Fruit fly (Drosophila melanogaster) whole organism, embryonic: ENCODE results near the gene CG4631.

Experiments used
- BEAF-32 ChIP-seq: fragments of 200-800 bp; sonication (Bioruptor generic); optimal IDR thresholded peaks from 3 replicates; lab custom pipeline; 2017; ENCODE audit warnings: missing biosample characterization, missing genetic modification characterization, mild to moderate bottlenecking, moderate library complexity, missing genetic modification reagents
- Blimp-1 ChIP-seq: fragments of 200-800 bp; sonication (Bioruptor generic); optimal IDR thresholded peaks from 3 replicates; lab custom pipeline; 2018; ENCODE audit warnings: missing biosample characterization, missing genetic modification characterization, mild to moderate bottlenecking, moderate library complexity, missing genetic modification reagents
- CG10654 ChIP-seq: fragments of 200-800 bp; sonication (Bioruptor generic); optimal IDR thresholded peaks from 2 replicates; lab custom pipeline; 2016; ENCODE audit warnings: missing biosample characterization, missing genetic modification characterization
- CG11504 ChIP-seq: fragments of 200-800 bp; sonication (Bioruptor generic); optimal IDR thresholded peaks from 3 replicates; lab custom pipeline; 2019; ENCODE audit warnings: missing biosample characterization, mild to moderate bottlenecking, missing genetic modification characterization, moderate library complexity
- CG12769 ChIP-seq: fragments of 200-800 bp; sonication (Bioruptor generic); optimal IDR thresholded peaks from 2 replicates; lab custom pipeline; 2019; ENCODE audit warnings: missing biosample characterization, mild to moderate bottlenecking, missing genetic modification characterization, moderate library complexity
- CG15514 ChIP-seq: fragments of 200-800 bp; sonication (Bioruptor generic); optimal IDR thresholded peaks from 3 replicates; lab custom pipeline; 2017; ENCODE audit warnings: missing biosample characterization, missing genetic modification characterization, mild to moderate bottlenecking, moderate library complexity, missing genetic modification reagents
- CG17359 ChIP-seq: fragments of 200-800 bp; sonication (Bioruptor generic); optimal IDR thresholded peaks from 3 replicates; lab custom pipeline; 2018; ENCODE audit warnings: missing biosample characterization, mild to moderate bottlenecking, missing genetic modification characterization, moderate library complexity
- CG17802 ChIP-seq: fragments of 200-800 bp; sonication (Bioruptor generic); optimal IDR thresholded peaks from 2 replicates; lab custom pipeline; 2018; ENCODE audit warnings: missing biosample characterization, mild to moderate bottlenecking, missing genetic modification characterization, moderate library complexity
- CG18011 ChIP-seq: fragments of 200-800 bp; sonication (Bioruptor generic); optimal IDR thresholded peaks from 2 replicates; lab custom pipeline; 2017; ENCODE audit warnings: missing biosample characterization, missing genetic modification characterization, mild to moderate bottlenecking, moderate library complexity, missing genotype
- CG30020 ChIP-seq: fragments of 200-800 bp; optimal IDR thresholded peaks from 2 replicates; lab custom pipeline; 2019; ENCODE audit warnings: missing biosample characterization, mild to moderate bottlenecking, missing genetic modification characterization, moderate library complexity
- CG31224 ChIP-seq: fragments of 200-800 bp; sonication (Bioruptor generic); IDR thresholded peaks from 2 replicates; pipeline ENCODE4 v1.3.6; 2022; ENCODE audit warnings: missing biosample characterization, missing genetic modification characterization
- CG4617 ChIP-seq: fragments of 200-800 bp; sonication (Bioruptor generic); optimal IDR thresholded peaks from 3 replicates; lab custom pipeline; 2016; ENCODE audit warnings: missing biosample characterization, missing genetic modification characterization, borderline replicate concordance
- CG4707 ChIP-seq: fragments of 200-800 bp; sonication (Bioruptor generic); optimal IDR thresholded peaks from 2 replicates; lab custom pipeline; 2018; ENCODE audit warnings: missing biosample characterization, mild to moderate bottlenecking, missing genetic modification characterization, moderate library complexity
- CG6654 ChIP-seq: fragments of 200-800 bp; sonication (Bioruptor generic); optimal IDR thresholded peaks from 2 replicates; lab custom pipeline; 2017; ENCODE audit warnings: missing biosample characterization, mild to moderate bottlenecking, missing genetic modification characterization
- CG6689 ChIP-seq: fragments of 200-800 bp; sonication (Bioruptor generic); IDR thresholded peaks from 2 replicates; pipeline ENCODE4 v1.3.6; 2022; ENCODE audit warnings: missing biosample characterization, missing genetic modification characterization
- CG6791 ChIP-seq: fragments of 200-800 bp; sonication (Bioruptor generic); IDR thresholded peaks from 3 replicates; pipeline ENCODE4 v1.3.6; 2022; ENCODE audit warnings: missing biosample characterization, missing genetic modification characterization; ENCODE audit not compliant: partially characterized antibody
- CG8281 ChIP-seq: fragments of 200-800 bp; sonication (Bioruptor generic); optimal IDR thresholded peaks from 2 replicates; lab custom pipeline; 2018; ENCODE audit warnings: missing biosample characterization, mild to moderate bottlenecking, missing genetic modification characterization, moderate library complexity
- CG8924 ChIP-seq: fragments of 200-800 bp; optimal IDR thresholded peaks from 3 replicates; lab custom pipeline; 2019; ENCODE audit warnings: missing biosample characterization, mild to moderate bottlenecking, missing genetic modification characterization, moderate library complexity
- CG9876 ChIP-seq: fragments of 200-800 bp; sonication (Bioruptor generic); optimal IDR thresholded peaks from 2 replicates; lab custom pipeline; 2016; ENCODE audit warnings: missing biosample characterization, missing genetic modification characterization
- Deaf1 ChIP-seq: fragments of 200-800 bp; optimal IDR thresholded peaks from 3 replicates; lab custom pipeline; 2019; ENCODE audit warnings: missing biosample characterization, mild to moderate bottlenecking, missing genetic modification characterization, moderate library complexity
- Dip3 ChIP-seq: fragments of 200-800 bp; sonication (Bioruptor generic); optimal IDR thresholded peaks from 3 replicates; lab custom pipeline; 2016; ENCODE audit warnings: missing biosample characterization, missing genetic modification characterization
- E2f1 ChIP-seq: fragments of 200-800 bp; sonication (Bioruptor generic); IDR thresholded peaks from 2 replicates; pipeline ENCODE4 v1.3.6; 2022; ENCODE audit warnings: missing biosample characterization, missing genetic modification characterization
- Ets97D ChIP-seq: fragments of 200-800 bp; sonication (Bioruptor generic); optimal IDR thresholded peaks from 3 replicates; lab custom pipeline; 2016; ENCODE audit warnings: missing biosample characterization, missing genetic modification characterization
- Fer3 ChIP-seq: fragments of 200-800 bp; sonication (Bioruptor generic); optimal IDR thresholded peaks from 2 replicates; lab custom pipeline; 2018; ENCODE audit warnings: missing biosample characterization, mild to moderate bottlenecking, missing genetic modification characterization, moderate library complexity
- HLH4C ChIP-seq: fragments of 200-800 bp; sonication (Bioruptor generic); IDR thresholded peaks from 3 replicates; pipeline ENCODE4 v1.3.6; 2022; ENCODE audit warnings: missing biosample characterization, missing genetic modification characterization; ENCODE audit not compliant: partially characterized antibody
- Lpt ChIP-seq: fragments of >200 bp; optimal IDR thresholded peaks from 2 replicates; lab custom pipeline; 2018; ENCODE audit warnings: missing biosample characterization, missing genetic modification characterization
- Mes4 ChIP-seq: fragments of 200-800 bp; sonication (Bioruptor generic); optimal IDR thresholded peaks from 2 replicates; lab custom pipeline; 2016; ENCODE audit warnings: missing biosample characterization, missing genetic modification characterization
- Nf-YC ChIP-seq: fragments of 200-800 bp; optimal IDR thresholded peaks from 3 replicates; lab custom pipeline; 2019; ENCODE audit warnings: missing biosample characterization, mild to moderate bottlenecking, missing genetic modification characterization, moderate library complexity
- Ptx1 ChIP-seq: fragments of 200-800 bp; sonication (Bioruptor generic); IDR thresholded peaks from 2 replicates; pipeline ENCODE4 v1.3.6; 2022; ENCODE audit warnings: missing biosample characterization, missing genetic modification characterization
- Rx ChIP-seq: fragments of 200-800 bp; sonication (Bioruptor generic); IDR thresholded peaks from 2 replicates; pipeline ENCODE4 v1.3.6; 2022; ENCODE audit warnings: missing biosample characterization, missing genetic modification characterization
- Sin3A ChIP-seq: fragments of >200 bp; optimal IDR thresholded peaks from 2 replicates; lab custom pipeline; 2018
- Sox102F ChIP-seq: fragments of 200-800 bp; sonication (Bioruptor generic); optimal IDR thresholded peaks from 2 replicates; lab custom pipeline; 2018; ENCODE audit warnings: missing biosample characterization, mild to moderate bottlenecking, missing genetic modification characterization, moderate library complexity
- cad ChIP-seq: fragments of >200 bp; optimal IDR thresholded peaks from 2 replicates; lab custom pipeline; 2017; ENCODE audit warnings: missing biosample characterization, missing genetic modification characterization
- dysf ChIP-seq: fragments of 200-800 bp; sonication (Bioruptor generic); IDR thresholded peaks from 3 replicates; pipeline ENCODE4 v1.3.6; 2022; ENCODE audit warnings: missing biosample characterization, missing genetic modification characterization
- eyg ChIP-seq: fragments of 200-800 bp; sonication (Bioruptor generic); optimal IDR thresholded peaks from 3 replicates; lab custom pipeline; 2016; ENCODE audit warnings: missing biosample characterization, missing genetic modification characterization
- ftz-f1 ChIP-seq: fragments of 200-800 bp; sonication (Bioruptor generic); optimal IDR thresholded peaks from 2 replicates; lab custom pipeline; 2016; ENCODE audit warnings: missing biosample characterization, missing genetic modification characterization
- lola ChIP-seq, 3 experiments: fragments of >200 bp in 2 of 3; fragments of 200-800 bp in 1 of 3; sonication (Bioruptor generic) in 1 of 3; optimal IDR thresholded peaks; 2 replicates each; lab custom pipeline; 2017 to 2019; ENCODE audit warnings: missing biosample characterization in 3 of 3, missing genetic modification characterization in 3 of 3, mild to moderate bottlenecking in 1 of 3, moderate library complexity in 1 of 3
- pfk ChIP-seq: fragments of 200-800 bp; sonication (Bioruptor generic); optimal IDR thresholded peaks from 2 replicates; lab custom pipeline; 2018; ENCODE audit warnings: missing biosample characterization, mild to moderate bottlenecking, missing genetic modification characterization, moderate library complexity
- pho ChIP-seq: fragments of 200-800 bp; sonication (Bioruptor generic); optimal IDR thresholded peaks from 2 replicates; lab custom pipeline; 2016; ENCODE audit warnings: missing biosample characterization, missing genetic modification characterization
- pros ChIP-seq: fragments of 200-800 bp; sonication (Bioruptor generic); optimal IDR thresholded peaks from 3 replicates; lab custom pipeline; 2019; ENCODE audit warnings: missing biosample characterization, mild to moderate bottlenecking, missing genetic modification characterization, moderate library complexity
- repo ChIP-seq: fragments of 200-800 bp; sonication (Bioruptor generic); optimal IDR thresholded peaks from 2 replicates; lab custom pipeline; 2016; ENCODE audit warnings: missing biosample characterization, missing genetic modification characterization
- row ChIP-seq: fragments of 200-800 bp; sonication (Bioruptor generic); IDR thresholded peaks from 3 replicates; pipeline ENCODE4 v1.3.6; 2022; ENCODE audit warnings: missing biosample characterization, missing genetic modification characterization
- run ChIP-seq: fragments of 200-800 bp; sonication (Bioruptor generic); optimal IDR thresholded peaks from 3 replicates; lab custom pipeline; 2018; ENCODE audit warnings: missing biosample characterization, mild to moderate bottlenecking, missing genetic modification characterization
- slbo ChIP-seq: fragments of 200-800 bp; sonication (Bioruptor generic); IDR thresholded peaks from 2 replicates; pipeline ENCODE4 v1.3.6; 2022; ENCODE audit warnings: missing biosample characterization, missing genetic modification characterization
- stwl ChIP-seq: fragments of 200-800 bp; sonication (Bioruptor generic); optimal IDR thresholded peaks from 3 replicates; lab custom pipeline; 2018; ENCODE audit warnings: missing biosample characterization, mild to moderate bottlenecking, missing genetic modification characterization, moderate library complexity
- tup ChIP-seq: fragments of 200-800 bp; sonication (Bioruptor generic); optimal IDR thresholded peaks from 2 replicates; lab custom pipeline; 2016; ENCODE audit warnings: missing biosample characterization, mild to moderate bottlenecking, missing genetic modification characterization, moderate library complexity
- wdn ChIP-seq: fragments of 200-800 bp; sonication (Bioruptor generic); IDR thresholded peaks from 2 replicates; pipeline ENCODE4 v1.3.6; 2022; ENCODE audit warnings: missing biosample characterization, missing genetic modification characterization
- zen2 ChIP-seq: fragments of 200-800 bp; sonication (Bioruptor generic); IDR thresholded peaks from 3 replicates; pipeline ENCODE4 v1.3.6; 2022; ENCODE audit warnings: missing biosample characterization, missing genetic modification characterization; ENCODE audit not compliant: partially characterized antibody

Gene CG4631

dm6 chr2L:16582732-16583131 lies 24.4 kb upstream of the CG4631 start:
- TF ChIP-seq stwl = peak; percentile 40
- peak; percentile 95 for TF ChIP-seq CG6654
- TF ChIP-seq cad (GFP tag; lab: Kevin White, UChicago) = peak; percentile 86
- TF ChIP-seq CG4617 (GFP tag; lab: Kevin White, UChicago) = no peak

DNA sequence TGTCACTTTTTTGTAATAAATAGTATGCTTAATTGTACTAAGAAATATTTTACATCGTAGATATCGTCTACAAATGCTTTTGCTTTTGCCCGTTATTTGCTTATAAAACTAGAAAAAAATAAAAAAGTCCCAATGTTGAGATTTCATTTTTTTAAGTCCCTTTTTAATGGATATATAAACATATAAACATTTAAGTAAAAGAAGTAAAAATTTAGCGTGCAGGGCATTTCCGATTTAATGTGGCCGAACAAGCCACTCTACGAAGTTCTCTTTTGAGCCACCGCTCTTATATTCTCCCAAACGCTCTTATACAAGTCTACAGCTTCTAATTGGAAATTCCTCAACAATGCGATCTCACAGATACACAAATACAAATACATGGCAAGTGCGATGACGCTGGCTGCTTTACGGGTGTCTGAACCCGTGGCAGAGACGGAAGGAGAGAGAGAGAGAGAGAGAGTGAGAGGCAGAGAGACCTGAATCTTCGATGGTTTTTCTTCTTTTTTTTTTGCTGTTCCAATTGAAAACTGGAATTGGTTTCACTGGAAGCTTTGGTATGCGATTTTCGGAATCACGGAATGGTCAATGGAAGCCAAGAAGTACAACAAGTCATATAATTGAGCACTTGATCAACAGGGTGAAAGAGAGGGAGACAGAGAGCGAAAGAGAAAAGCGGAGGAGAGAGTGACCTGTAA lies 19.4 kb upstream of the CG4631 start:
- no peak for TF ChIP-seq dysf (GFP tag; lab: Robert Waterston, UW)
- no peak for TF ChIP-seq CG17359
- TF ChIP-seq Lpt (GFP tag; lab: Kevin White, UChicago) = no peak
- no peak for TF ChIP-seq Ptx1 (GFP tag; lab: Robert Waterston, UW)
- no peak for TF ChIP-seq CG17802
- no peak for TF ChIP-seq pho
- TF ChIP-seq CG9876 (GFP tag; lab: Kevin White, UChicago) = no peak
- no peak for TF ChIP-seq lola (GFP tag; optimal IDR thresholded peaks at IDR 0.05; lab: Kevin White, UChicago)
- TF ChIP-seq CG11504 (tag; lab: Kevin White, UChicago) = no peak
- TF ChIP-seq pfk (GFP tag; lab: Kevin White, UChicago) = no peak
- no peak for TF ChIP-seq CG6791 (GFP tag; lab: Robert Waterston, UW)
- TF ChIP-seq CG18011 = no peak
- no peak for TF ChIP-seq repo
- TF ChIP-seq Blimp-1 (GFP tag; lab: Kevin White, UChicago) = no peak
- TF ChIP-seq zen2 (GFP tag; lab: Robert Waterston, UW) = peak; percentile 35; the same call in 2 of the 3 replicates
- TF ChIP-seq CG8281 = no peak
- no peak for TF ChIP-seq Nf-YC
- TF ChIP-seq CG4617 (GFP tag; lab: Kevin White, UChicago) = no peak
- no peak for TF ChIP-seq run (tag; lab: Kevin White, UChicago)
- TF ChIP-seq HLH4C (GFP tag; lab: Robert Waterston, UW) = no peak
- TF ChIP-seq CG31224 (GFP tag; lab: Robert Waterston, UW) = no peak
- TF ChIP-seq BEAF-32 (GFP tag; lab: Kevin White, UChicago) = no peak
- TF ChIP-seq Fer3 (tag; lab: Kevin White, UChicago) = no peak
- no peak for TF ChIP-seq Sin3A (lab: Kevin White, UChicago)
- no peak for TF ChIP-seq CG6689 (GFP tag; lab: Robert Waterston, UW)
- no peak for TF ChIP-seq Dip3
- TF ChIP-seq CG10654 = no peak
- TF ChIP-seq pros = peak; percentile 88
- no peak for TF ChIP-seq slbo (GFP tag; lab: Robert Waterston, UW)
- no peak for TF ChIP-seq Deaf1 (tag; lab: Kevin White, UChicago)
- TF ChIP-seq Sox102F (GFP tag; lab: Kevin White, UChicago) = no peak
- TF ChIP-seq E2f1 (GFP tag; lab: Robert Waterston, UW) = no peak
- TF ChIP-seq Ets97D (GFP tag; lab: Kevin White, UChicago) = no peak
- TF ChIP-seq eyg (GFP tag; lab: Kevin White, UChicago) = no peak
- TF ChIP-seq CG4707 (GFP tag; lab: Kevin White, UChicago) = no peak
- TF ChIP-seq Mes4 (GFP tag; lab: Kevin White, UChicago) = no peak
- no peak for TF ChIP-seq CG15514 (GFP tag; lab: Kevin White, UChicago)
- TF ChIP-seq Rx = no peak
- TF ChIP-seq ftz-f1 (GFP tag; lab: Kevin White, UChicago) = no peak
- no peak for TF ChIP-seq wdn (GFP tag; lab: Robert Waterston, UW)
- no peak for TF ChIP-seq tup
- no peak for TF ChIP-seq CG8924
- no peak for TF ChIP-seq CG30020 (tag; lab: Kevin White, UChicago)
- TF ChIP-seq CG12769 (tag; lab: Kevin White, UChicago) = peak; percentile 22
- peak; percentile 76 for TF ChIP-seq row
